Fruit fly (Drosophila melanogaster): Measurements from ENCODE around the gene cdm.

cdm gene

dm6 chr3R:18199885-18200249 is 16.6 kb upstream of the cdm start (continued):
- TF ChIP-seq ab (GFP tag; optimal IDR thresholded peaks at IDR 0.05): no peak
- TF ChIP-seq CG3847 (GFP tag; IDR thresholded peaks at IDR 0.05): no peak
- no peak for TF ChIP-seq CG9876 (GFP tag; optimal IDR thresholded peaks at IDR 0.05)
- no peak for TF ChIP-seq CG30020 (tag; optimal IDR thresholded peaks at IDR 0.05)
- TF ChIP-seq H2.0 (GFP tag; IDR thresholded peaks at IDR 0.05): no peak
- no peak for TF ChIP-seq wor (GFP tag; IDR thresholded peaks at IDR 0.05)
- no peak for TF ChIP-seq CG3065 (GFP tag; optimal IDR thresholded peaks at IDR 0.05)
- no peak for TF ChIP-seq Rx (GFP tag; IDR thresholded peaks at IDR 0.05)
- no peak for TF ChIP-seq MBD-R2 (GFP tag; IDR thresholded peaks at IDR 0.05)
- no peak for TF ChIP-seq CG6813 (GFP tag; optimal IDR thresholded peaks at IDR 0.05)

- TF ChIP-seq stwl (tag; optimal IDR thresholded peaks at IDR 0.05): peak; percentile 4
- no peak for TF ChIP-seq CG4328 (GFP tag; optimal IDR thresholded peaks at IDR 0.05)
- TF ChIP-seq CG4404 (GFP tag; IDR thresholded peaks at IDR 0.05): no peak
- TF ChIP-seq Deaf1 (tag; optimal IDR thresholded peaks at IDR 0.05): peak; percentile 90
- no peak for TF ChIP-seq Vsx1 (GFP tag; optimal IDR thresholded peaks at IDR 0.05)
- TF ChIP-seq CG14710 (tag; optimal IDR thresholded peaks at IDR 0.05): peak; percentile 47
- peak; percentile 86 for TF ChIP-seq onecut (GFP tag; IDR thresholded peaks at IDR 0.05)
- no peak for TF ChIP-seq CG17612 (GFP tag; IDR thresholded peaks at IDR 0.05)
- peak; percentile 83 for TF ChIP-seq CG9797 (GFP tag; optimal IDR thresholded peaks at IDR 0.05)
- peak; percentile 79 for TF ChIP-seq Lhr (GFP tag; optimal IDR thresholded peaks at IDR 0.05)
- TF ChIP-seq CG12769 (tag; optimal IDR thresholded peaks at IDR 0.05): no peak
- TF ChIP-seq zfh2 (GFP tag; optimal IDR thresholded peaks at IDR 0.05): no peak
- TF ChIP-seq CG15514 (GFP tag; optimal IDR thresholded peaks at IDR 0.05): peak; percentile 60
- TF ChIP-seq yki (optimal IDR thresholded peaks at IDR 0.05): no peak
- TF ChIP-seq trem (tag; optimal IDR thresholded peaks at IDR 0.05): peak; percentile 64
- no peak for TF ChIP-seq CG32532 (GFP tag; IDR thresholded peaks at IDR 0.05)
- no peak for TF ChIP-seq CG30431 (GFP tag; optimal IDR thresholded peaks at IDR 0.05)
- TF ChIP-seq CG4617 (GFP tag; optimal IDR thresholded peaks at IDR 0.05; ENCODE audit: borderline replicate concordance): peak; percentile 68
- no peak for TF ChIP-seq bowl (GFP tag; IDR thresholded peaks at IDR 0.05)
- peak; percentile 26 for TF ChIP-seq bcd (GFP tag; optimal IDR thresholded peaks at IDR 0.05)
- no peak for TF ChIP-seq dan (GFP tag; IDR thresholded peaks at IDR 0.05)
- no peak for TF ChIP-seq fd64A (GFP tag; optimal IDR thresholded peaks at IDR 0.05)
- TF ChIP-seq Mad (GFP tag; optimal IDR thresholded peaks at IDR 0.05): peak; percentile 9
- TF ChIP-seq Hmr (GFP tag; optimal IDR thresholded peaks at IDR 0.05): peak; percentile 54
- peak; percentile 16 for TF ChIP-seq CTCF (GFP tag; optimal IDR thresholded peaks at IDR 0.05)
- TF ChIP-seq CG2120 (GFP tag; optimal IDR thresholded peaks at IDR 0.05): peak; percentile 33
- TF ChIP-seq hkb (optimal IDR thresholded peaks at IDR 0.05): peak; percentile 69
- TF ChIP-seq hkb (GFP tag; IDR thresholded peaks at IDR 0.05): no peak
- TF ChIP-seq Ets97D (GFP tag; optimal IDR thresholded peaks at IDR 0.05): peak; percentile 66
- TF ChIP-seq Optix (GFP tag; IDR thresholded peaks at IDR 0.05): no peak
- no peak for TF ChIP-seq CG4282 (GFP tag; optimal IDR thresholded peaks at IDR 0.05)
- TF ChIP-seq dm (GFP tag; optimal IDR thresholded peaks at IDR 0.05): no peak
- peak; percentile 14 for TF ChIP-seq sens (GFP tag)
- no peak for TF ChIP-seq CG13424 (tag; optimal IDR thresholded peaks at IDR 0.05)
- TF ChIP-seq slbo (GFP tag; IDR thresholded peaks at IDR 0.05): no peak
- peak; percentile 26 for TF ChIP-seq CG2712 (tag; optimal IDR thresholded peaks at IDR 0.05)
- TF ChIP-seq Sry-δ (GFP tag; optimal IDR thresholded peaks at IDR 0.05): peak; percentile 27
- peak; percentile 90 for TF ChIP-seq phol (tag; optimal IDR thresholded peaks at IDR 0.05)
- TF ChIP-seq Camta (GFP tag; optimal IDR thresholded peaks at IDR 0.05): no peak
- peak; percentile 74 for TF ChIP-seq CG12659 (GFP tag; optimal IDR thresholded peaks at IDR 0.05)
- TF ChIP-seq sob (GFP tag; IDR thresholded peaks at IDR 0.05): no peak
- peak; percentile 8 for TF ChIP-seq CG10267 (tag; optimal IDR thresholded peaks at IDR 0.05)
Observed at dm6 chr3R:18199177-18199884, 16.1 kb upstream of the cdm start, which contains the start of the genes Ssdp and CG7985. Gene Ssdp (minus strand): TSS chr3R:18199595. Gene CG7985 (plus strand): TSS chr3R:18199857.
